Worm (Caenorhabditis elegans) whole organism, L1 larva: ENCODE results near the gene R52.6.

Experiments
- nhr-11 ChIP-seq: fragments of 150-350 bp; optimal IDR thresholded peaks from 2 replicates; lab custom pipeline; 2014; ENCODE audit warnings: missing biosample characterization, missing genetic modification characterization
- sup-37 ChIP-seq: fragments of 200-800 bp; sonication (Bioruptor generic); optimal IDR thresholded peaks from 2 replicates; lab custom pipeline; 2018; ENCODE audit warnings: mild to moderate bottlenecking, missing genetic modification characterization, missing compliant biosample characterization
- tbx-2 ChIP-seq: sonication (generic microtip); optimal IDR thresholded peaks from 2 replicates; lab custom pipeline; 2016; ENCODE audit warnings: missing genetic modification characterization, missing compliant biosample characterization

- TF ChIP-seq nhr-11 (no peak), tbx-2 (tag; lab: Kevin White, UChicago) (no peak), sup-37 (GFP tag; lab: Kevin White, UChicago) (no peak)
These were observed 48.9 kb downstream of the R52.6 start, which contains the start of gene F07E5.13 for ce11 chrII:2063989-2064388.
